Fruit fly (Drosophila melanogaster) ovary, adult (tissue): ENCODE results near the gene CG3104.

Experiments used
- CG17801 ChIP-seq: fragments of 200-800 bp; optimal IDR thresholded peaks from 2 replicates; lab custom pipeline; 2019; ENCODE audit warnings: missing biosample characterization, mild to moderate bottlenecking, missing genetic modification characterization, moderate library complexity; ENCODE audit not compliant: partially characterized antibody

CG3104 gene

DNA sequence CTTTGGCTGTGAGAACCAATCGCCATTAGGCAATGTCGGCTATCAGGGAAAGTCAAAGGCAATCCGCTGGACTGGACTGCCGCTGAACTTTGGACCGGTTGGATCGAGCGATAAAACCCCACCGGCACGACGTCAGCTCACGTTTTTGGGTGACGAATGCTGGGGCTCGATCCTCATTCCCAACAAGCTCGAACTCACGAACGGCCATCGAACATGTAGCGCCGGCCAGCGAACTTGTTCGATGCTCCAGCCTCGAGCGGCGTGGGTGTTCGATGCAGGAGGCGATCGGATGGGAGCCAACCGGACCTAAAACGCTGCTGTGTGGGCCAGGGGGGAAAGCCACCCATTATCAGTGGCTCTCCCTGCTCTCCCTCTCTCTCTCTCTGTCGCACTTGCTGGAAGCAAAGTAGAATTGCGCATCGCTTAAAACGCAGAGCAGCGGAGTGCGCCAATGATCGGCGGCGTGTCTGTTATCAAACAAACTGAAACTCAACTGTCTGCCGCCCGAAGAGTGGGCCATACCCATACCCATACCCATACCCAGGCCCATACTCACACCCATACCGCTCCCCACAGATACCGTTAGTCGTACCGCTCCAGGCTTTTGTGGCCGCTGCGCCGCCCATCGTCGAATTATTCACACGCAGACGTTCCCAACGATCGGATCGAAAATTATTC is 50.8 kb downstream of the CG3104 start, which contains the start of gene daw:
Gene daw, plus strand, starts transcription at position 628 of the 678 bp plus-strand sequence.
- TF ChIP-seq CG17801 = no peak

DNA sequence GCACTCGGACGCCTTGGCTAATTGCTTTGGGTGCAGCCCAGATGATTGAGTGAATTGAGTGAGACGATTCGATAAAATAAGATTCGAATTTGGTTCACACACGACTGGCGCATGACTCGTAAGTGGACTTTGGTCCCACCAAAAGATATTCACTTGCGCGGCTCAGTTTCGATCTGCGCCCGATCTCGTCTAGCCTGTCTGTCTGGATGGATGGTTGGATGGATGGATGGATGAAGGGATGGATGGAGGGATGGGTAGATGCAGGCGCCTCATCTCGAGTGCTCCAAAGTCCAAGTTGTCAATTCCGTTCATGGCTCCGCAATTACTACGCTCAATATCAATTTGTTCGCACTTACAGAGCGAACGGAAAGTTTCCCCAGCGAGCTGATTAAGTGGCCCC is 53.1 kb downstream of the CG3104 start:
- TF ChIP-seq CG17801 = no peak

DNA sequence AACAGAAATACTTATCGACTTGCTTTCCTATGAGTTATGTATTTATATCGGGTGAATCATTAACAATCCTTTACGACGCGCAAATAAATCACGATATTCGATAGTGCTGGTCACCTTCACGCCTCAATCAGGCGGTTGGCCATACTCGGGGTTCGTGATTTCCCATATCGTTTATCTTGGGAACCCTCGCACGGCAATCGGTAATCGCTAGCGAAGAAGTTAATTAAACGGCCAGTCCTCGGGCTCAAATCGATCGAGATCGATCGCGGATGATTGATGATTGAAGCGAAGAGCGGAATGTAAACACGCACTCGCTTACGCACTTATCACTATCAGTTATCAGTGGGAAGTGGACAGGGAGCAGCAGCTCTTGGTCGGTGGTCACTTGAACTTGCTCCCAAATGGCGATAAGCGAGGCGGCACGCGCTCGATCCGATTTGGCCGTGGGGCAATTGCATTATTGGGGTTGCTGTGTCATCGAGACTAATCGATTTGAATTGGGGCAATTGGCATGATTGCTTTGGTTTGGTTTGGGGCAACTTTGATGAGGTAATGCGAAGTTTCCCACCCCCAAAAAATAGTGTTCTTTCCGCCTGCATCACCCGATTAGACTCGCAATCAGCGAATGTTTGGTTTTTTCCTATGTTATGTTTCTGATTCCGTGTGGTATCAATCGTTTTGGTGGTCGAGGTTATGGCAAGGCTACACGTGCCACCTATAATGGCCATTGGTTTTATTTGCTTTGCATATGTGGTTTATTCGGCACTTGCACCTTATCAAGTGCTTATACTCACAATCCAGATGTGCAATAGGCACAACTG is 54.4 kb downstream of the CG3104 start:
- no peak for TF ChIP-seq CG17801

DNA sequence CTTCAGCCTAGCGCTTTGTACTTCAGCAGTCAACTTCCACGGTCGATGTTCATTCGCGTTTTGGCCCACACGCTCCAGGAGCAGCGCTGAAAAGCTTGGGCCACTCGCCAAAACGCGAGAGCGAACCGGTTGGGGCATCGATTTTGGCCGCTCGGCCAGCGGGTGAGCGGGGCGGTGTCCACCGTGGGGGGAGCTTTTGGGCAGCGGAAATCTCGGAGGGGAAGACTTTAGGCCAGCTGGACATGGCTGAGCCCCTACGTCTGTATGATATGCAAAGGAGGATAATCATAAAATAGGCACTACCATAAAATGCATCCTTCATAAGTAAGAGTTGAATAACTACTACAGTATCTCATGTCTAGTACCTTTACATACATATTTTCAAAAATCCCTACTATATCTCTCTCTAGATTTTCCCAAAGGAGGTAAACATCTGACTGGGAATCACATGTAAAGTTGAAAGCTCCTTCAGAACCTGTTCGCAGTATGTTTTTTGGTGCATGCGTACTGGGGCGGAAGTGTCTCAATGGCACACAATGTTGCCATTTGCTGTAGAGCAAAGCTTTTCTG is 55.6 kb downstream of the CG3104 start, which contains the start of gene Syt1:
Gene Syt1, minus strand, starts transcription at position 71 of the 570 bp plus-strand sequence.
- no peak for TF ChIP-seq CG17801
